Worm (Caenorhabditis elegans): ENCODE results near the gene F54D12.1.
A peak's percentile ranks its signal among the peaks of the same experiment; 100 is the strongest.

The F54D12.1 gene

DNA sequence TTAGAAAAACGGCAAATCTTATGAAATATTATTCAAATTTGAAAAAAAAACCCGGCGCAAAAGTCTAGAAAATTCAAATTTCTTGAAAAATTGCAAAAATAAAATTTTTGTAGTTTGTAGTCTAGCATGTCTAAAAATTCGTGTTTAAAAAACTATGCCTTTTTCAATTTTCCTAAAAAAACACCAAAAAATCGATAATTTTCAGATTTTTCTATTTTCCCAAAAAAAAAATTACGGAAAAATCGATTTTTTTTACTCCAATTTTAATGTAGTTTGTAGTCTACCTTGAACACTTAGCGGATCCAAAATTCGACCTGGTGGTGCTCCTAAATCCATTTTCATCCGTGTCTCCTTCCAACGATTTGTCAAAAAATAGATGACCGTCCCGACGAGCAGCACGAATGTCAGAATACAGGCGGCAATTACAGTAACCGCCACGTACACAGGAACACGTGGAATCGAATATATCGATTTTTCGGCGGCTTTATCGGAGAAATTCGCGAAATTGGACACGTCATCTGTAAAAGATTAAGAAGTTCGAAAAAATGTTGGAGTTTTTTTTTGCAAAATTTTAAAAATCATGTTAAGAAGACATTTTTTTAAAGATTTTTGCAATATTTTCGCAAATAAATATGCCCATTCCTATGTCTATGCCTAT lies 20.7 kb downstream of the F54D12.1 start:
- TF ChIP-seq nhr-28 (tag; optimal IDR thresholded peaks at IDR 0.05), result no peak
- TF ChIP-seq lin-32 (GFP tag; optimal IDR thresholded peaks at IDR 0.05), result no peak
- no peak for TF ChIP-seq snpc-4 (tag; optimal IDR thresholded peaks at IDR 0.05)
- TF ChIP-seq M03D4.4 (tag; optimal IDR thresholded peaks at IDR 0.05), result no peak
- no peak for TF ChIP-seq flh-1 (GFP tag; optimal IDR thresholded peaks at IDR 0.05)
- TF ChIP-seq ceh-83 (GFP tag; optimal IDR thresholded peaks at IDR 0.05), result no peak
- no peak for TF ChIP-seq ceh-39 (tag; optimal IDR thresholded peaks at IDR 0.05)
- TF ChIP-seq elt-1 (tag; optimal IDR thresholded peaks at IDR 0.05; ENCODE audit: borderline replicate concordance, insufficient read depth), result no peak
- TF ChIP-seq ces-1 (GFP tag; optimal IDR thresholded peaks at IDR 0.05), result no peak
- no peak for TF ChIP-seq nhr-76 (tag; optimal IDR thresholded peaks at IDR 0.05)
- TF ChIP-seq lsy-2 (tag; optimal IDR thresholded peaks at IDR 0.05), result no peak
- TF ChIP-seq cnd-1 (tag; optimal IDR thresholded peaks at IDR 0.05), result no peak
- no peak for TF ChIP-seq lin-13 (tag; optimal IDR thresholded peaks at IDR 0.05)
- TF ChIP-seq sptf-1 (tag; optimal IDR thresholded peaks at IDR 0.05), result no peak

DNA sequence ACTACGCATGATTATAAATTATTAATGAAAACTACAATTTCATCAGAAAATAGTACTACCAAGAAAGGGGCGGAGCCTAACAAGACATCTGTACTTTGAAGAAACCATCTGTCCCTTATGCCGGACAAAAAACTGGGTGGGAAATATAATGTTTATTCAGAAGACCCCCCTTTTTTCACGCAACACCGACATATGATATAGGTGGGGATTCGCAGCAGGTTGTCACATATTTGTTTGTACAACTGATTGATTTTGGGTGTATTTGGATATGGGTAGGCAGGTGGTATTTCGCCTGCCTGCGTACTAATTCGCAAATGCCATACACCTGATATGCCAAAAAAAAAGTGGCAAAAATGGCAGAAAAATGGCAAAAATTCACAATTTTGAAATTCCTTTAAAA lies 23.5 kb downstream of the F54D12.1 start, which contains the start of gene Y51H7C.10:
Y51H7C.10 (minus strand) TSS at position 101 of the 400 bp plus-strand sequence.
- TF ChIP-seq unc-62 (GFP tag; optimal IDR thresholded peaks at IDR 0.05) (no peak), sem-2 (GFP tag; optimal IDR thresholded peaks at IDR 0.05) (no peak), lsy-2 (tag; optimal IDR thresholded peaks at IDR 0.05) (no peak), cnd-1 (tag; optimal IDR thresholded peaks at IDR 0.05) (no peak), sptf-1 (tag; optimal IDR thresholded peaks at IDR 0.05) (no peak), ceh-39 (tag; optimal IDR thresholded peaks at IDR 0.05) (no peak), flh-1 (GFP tag; optimal IDR thresholded peaks at IDR 0.05) (no peak), drap-1 (GFP tag; optimal IDR thresholded peaks at IDR 0.05) (no peak), mep-1 (tag; optimal IDR thresholded peaks at IDR 0.05) (no peak)

DNA sequence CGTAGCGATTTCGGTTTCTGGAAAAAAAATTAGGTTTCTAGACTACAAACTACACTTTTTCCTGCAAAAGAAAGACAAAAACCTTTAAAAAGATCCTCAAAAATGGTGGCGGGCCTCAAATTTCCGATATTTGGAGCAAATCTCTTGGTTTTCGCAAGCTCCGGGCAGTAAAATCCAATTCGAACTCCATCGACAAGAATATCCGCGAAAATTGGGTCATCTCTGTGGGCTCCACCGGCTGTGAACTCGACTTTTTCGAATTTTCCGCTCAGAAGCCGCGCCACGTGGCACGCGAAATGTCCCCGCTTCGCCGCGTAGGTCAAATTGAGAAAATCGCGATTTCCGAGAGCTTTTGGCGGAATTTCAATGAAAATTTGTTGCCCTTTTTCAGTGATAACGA lies 36.5 kb downstream of the F54D12.1 start:
- TF ChIP-seq elt-1 (tag; optimal IDR thresholded peaks at IDR 0.05; ENCODE audit: borderline replicate concordance, insufficient read depth) (no peak), nhr-28 (tag; optimal IDR thresholded peaks at IDR 0.05) (no peak), mab-5 (tag; optimal IDR thresholded peaks at IDR 0.05) (no peak), M03D4.4 (tag; optimal IDR thresholded peaks at IDR 0.05) (no peak), pha-4 (tag; optimal IDR thresholded peaks at IDR 0.05) (no peak), tbx-8 (GFP tag; optimal IDR thresholded peaks at IDR 0.05) (no peak), ceh-83 (GFP tag; optimal IDR thresholded peaks at IDR 0.05) (no peak), blmp-1 (tag; optimal IDR thresholded peaks at IDR 0.05) (no peak), lin-32 (GFP tag; optimal IDR thresholded peaks at IDR 0.05) (no peak), bed-3 (GFP tag; optimal IDR thresholded peaks at IDR 0.05) (no peak), drap-1 (GFP tag; optimal IDR thresholded peaks at IDR 0.05) (no peak), flh-1 (GFP tag; optimal IDR thresholded peaks at IDR 0.05) (no peak), ceh-39 (tag; optimal IDR thresholded peaks at IDR 0.05) (no peak), sptf-1 (tag; optimal IDR thresholded peaks at IDR 0.05) (no peak), unc-39 (tag; optimal IDR thresholded peaks at IDR 0.05) (no peak), snpc-4 (tag; optimal IDR thresholded peaks at IDR 0.05) (no peak), nhr-12 (tag; optimal IDR thresholded peaks at IDR 0.05) (no peak)

DNA sequence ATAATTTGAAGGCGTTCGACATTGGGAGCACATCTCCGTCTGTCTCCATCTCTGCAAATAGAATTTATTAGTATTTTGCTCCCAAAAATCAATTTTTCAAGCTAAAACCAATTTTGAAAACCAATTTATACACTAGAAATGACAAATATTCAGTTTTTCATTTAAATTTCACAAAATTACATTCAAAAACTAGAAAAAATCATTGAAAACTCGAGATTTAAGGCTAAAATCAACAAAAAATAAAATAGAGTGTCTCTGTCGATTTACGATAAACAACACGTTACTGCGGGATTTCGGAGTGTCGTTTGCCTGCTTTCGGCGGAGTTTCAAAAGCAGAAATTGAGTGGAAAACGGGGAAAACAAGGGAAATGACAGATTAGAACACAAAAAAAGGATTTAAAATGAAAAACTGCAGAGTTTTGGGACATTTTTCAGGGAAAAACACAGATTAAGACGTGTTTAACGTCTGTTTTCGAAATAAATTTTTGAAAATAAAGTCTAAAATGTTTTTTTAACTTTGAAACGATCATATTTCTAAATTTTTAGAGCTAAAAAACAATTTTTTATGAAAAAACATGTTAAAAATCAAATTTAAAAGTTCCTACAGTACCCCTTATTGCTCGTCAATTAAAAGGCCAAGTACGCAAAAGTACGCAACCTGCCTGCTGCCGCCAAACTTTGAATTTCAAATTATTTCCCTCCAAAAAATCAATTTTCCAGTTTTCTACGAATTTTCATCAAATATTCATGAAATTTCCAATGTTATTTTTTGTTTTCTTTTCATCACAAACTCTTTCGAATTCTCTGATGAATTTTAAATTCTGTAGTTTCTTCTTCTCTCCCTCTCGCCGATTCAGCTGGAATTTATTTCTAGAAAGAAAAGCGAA lies 37.5 kb downstream of the F54D12.1 start, which contains the start of gene nol-6:
nol-6 (minus strand) TSS at position 51 of the 887 bp plus-strand sequence.
- TF ChIP-seq ces-1 (GFP tag; optimal IDR thresholded peaks at IDR 0.05) (peak; percentile 40), unc-39 (tag; optimal IDR thresholded peaks at IDR 0.05) (no peak), blmp-1 (tag; optimal IDR thresholded peaks at IDR 0.05) (no peak), nhr-28 (tag; optimal IDR thresholded peaks at IDR 0.05) (no peak), mep-1 (tag; optimal IDR thresholded peaks at IDR 0.05) (peak; percentile 9), bed-3 (GFP tag; optimal IDR thresholded peaks at IDR 0.05) (no peak), lsy-2 (tag; optimal IDR thresholded peaks at IDR 0.05) (peak; percentile 8), hlh-1 (tag; optimal IDR thresholded peaks at IDR 0.05) (no peak)

DNA sequence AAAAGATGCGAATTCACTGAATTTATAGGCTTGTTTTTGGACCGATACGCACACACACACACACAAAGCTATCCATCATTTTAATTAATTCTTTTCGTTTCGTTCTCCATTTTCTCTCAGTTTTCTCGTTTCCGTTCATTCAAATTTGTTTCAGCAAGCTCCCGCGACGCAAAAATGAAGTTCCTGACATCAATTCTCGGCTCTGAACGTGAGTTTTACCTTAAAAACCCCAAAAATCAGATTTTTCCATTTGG lies 38.1 kb downstream of the F54D12.1 start, which contains the start of gene Y51H7C.3:
Y51H7C.3 (plus strand) TSS at position 155 of the 254 bp plus-strand sequence.
- TF ChIP-seq elt-3 (tag; optimal IDR thresholded peaks at IDR 0.05) (no peak), lsy-2 (tag; optimal IDR thresholded peaks at IDR 0.05) (no peak), tbx-8 (GFP tag; optimal IDR thresholded peaks at IDR 0.05) (no peak), nhr-28 (tag; optimal IDR thresholded peaks at IDR 0.05) (no peak), lin-13 (tag; optimal IDR thresholded peaks at IDR 0.05) (no peak), ces-1 (GFP tag; optimal IDR thresholded peaks at IDR 0.05) (no peak), nhr-237 (tag; optimal IDR thresholded peaks at IDR 0.05) (no peak), elt-1 (tag; optimal IDR thresholded peaks at IDR 0.05; ENCODE audit: borderline replicate concordance, insufficient read depth) (no peak), nhr-76 (tag; optimal IDR thresholded peaks at IDR 0.05) (no peak)
